Worm (Caenorhabditis elegans): Measurements from ENCODE around the gene Y24F12A.1.

Y24F12A.1 gene

ce11 chrIV:11604909-11605308 is at the start of gene Y24F12A.1, which contains the start of gene ragc-1:
Gene Y24F12A.1, plus strand, starts transcription at chrIV:11605254.
Gene ragc-1, minus strand, starts transcription at chrIV:11604933.
- no peak for TF ChIP-seq nhr-84 (tag; optimal IDR thresholded peaks at IDR 0.05)
- TF ChIP-seq skn-1 (tag; optimal IDR thresholded peaks at IDR 0.05): peak; percentile 54
- peak; percentile 26 for TF ChIP-seq vab-15 (tag; optimal IDR thresholded peaks at IDR 0.05)
- TF ChIP-seq lsy-2 (tag; optimal IDR thresholded peaks at IDR 0.05): peak; percentile 58 to 68
- TF ChIP-seq aly-2 (tag; optimal IDR thresholded peaks at IDR 0.05): no peak
- peak; percentile 41 for TF ChIP-seq snu-23 (GFP tag; optimal IDR thresholded peaks at IDR 0.05)
- TF ChIP-seq lir-3 (tag; optimal IDR thresholded peaks at IDR 0.05; ENCODE audit: poor library complexity): peak; percentile 26
- TF ChIP-seq efl-1 (optimal IDR thresholded peaks at IDR 0.05): peak; percentile 28 to 48
- peak; percentile 53 to 92 for TF ChIP-seq efl-1 (GFP tag; optimal IDR thresholded peaks at IDR 0.05 in 1 of 2)
- TF ChIP-seq xbp-1 (tag; optimal IDR thresholded peaks at IDR 0.05): peak; percentile 42
- TF ChIP-seq nhr-71 (tag; optimal IDR thresholded peaks at IDR 0.05): peak; percentile 52
- no peak for TF ChIP-seq ztf-4 (tag; optimal IDR thresholded peaks at IDR 0.05)
- TF ChIP-seq hlh-4 (tag; optimal IDR thresholded peaks at IDR 0.05): no peak
- TF ChIP-seq isw-1 (GFP tag; IDR thresholded peaks at IDR 0.05): no peak
- TF ChIP-seq lin-15B (tag; optimal IDR thresholded peaks at IDR 0.05): peak; percentile 13
- TF ChIP-seq blmp-1 (tag; optimal IDR thresholded peaks at IDR 0.05): peak; percentile 58
- TF ChIP-seq swsn-7 (tag; optimal IDR thresholded peaks at IDR 0.05): peak; percentile 39
- TF ChIP-seq elt-3 (tag; optimal IDR thresholded peaks at IDR 0.05): peak in 1 of 6 experiments; percentile 66
- peak; percentile 61 for TF ChIP-seq unc-130 (tag; optimal IDR thresholded peaks at IDR 0.05)
- TF ChIP-seq lin-35 (GFP tag; optimal IDR thresholded peaks at IDR 0.05): peak; percentile 29 to 61
- TF ChIP-seq dpl-1 (GFP tag; optimal IDR thresholded peaks at IDR 0.05): peak; percentile 28 to 64 (median 44)
- peak; percentile 53 for TF ChIP-seq C16A3.4 (tag; optimal IDR thresholded peaks at IDR 0.05)
- TF ChIP-seq unc-86 (tag; optimal IDR thresholded peaks at IDR 0.05): no peak
- TF ChIP-seq unc-98 (GFP tag; IDR thresholded peaks at IDR 0.05): no peak
- peak; percentile 55 for TF ChIP-seq lin-14 (GFP tag; optimal IDR thresholded peaks at IDR 0.05)
- TF ChIP-seq mep-1 (tag; optimal IDR thresholded peaks at IDR 0.05): peak; percentile 38
- peak; percentile 34 for TF ChIP-seq dsc-1 (tag; optimal IDR thresholded peaks at IDR 0.05)
- TF ChIP-seq hpl-2 (GFP tag; optimal IDR thresholded peaks at IDR 0.05): no peak
- peak; percentile 47 for TF ChIP-seq nhr-20 (tag; optimal IDR thresholded peaks at IDR 0.05)
- TF ChIP-seq nhr-90 (tag; optimal IDR thresholded peaks at IDR 0.05; ENCODE audit: poor library complexity): peak; percentile 51
- no peak for TF ChIP-seq unc-62 (GFP tag; optimal IDR thresholded peaks at IDR 0.05)
- TF ChIP-seq zip-4 (GFP tag; optimal IDR thresholded peaks at IDR 0.05): no peak
- TF ChIP-seq ceh-82 (tag; optimal IDR thresholded peaks at IDR 0.05): peak in 2 of 3 experiments; percentile 26 to 46
- TF ChIP-seq pax-3 (tag; optimal IDR thresholded peaks at IDR 0.05): no peak
- TF ChIP-seq fkh-4 (tag; optimal IDR thresholded peaks at IDR 0.05; ENCODE audit: borderline replicate concordance): no peak
- peak; percentile 24 for TF ChIP-seq tbx-2 (tag; optimal IDR thresholded peaks at IDR 0.05)
- peak; percentile 30 for TF ChIP-seq nhr-19 (GFP tag; conservative IDR thresholded peaks at IDR 0.05)
- no peak for TF ChIP-seq ets-5 (GFP tag; IDR thresholded peaks at IDR 0.05)
- TF ChIP-seq rnt-1 (tag; optimal IDR thresholded peaks at IDR 0.05): peak; percentile 48
- TF ChIP-seq fkh-8 (tag; optimal IDR thresholded peaks at IDR 0.05): peak; percentile 22
- TF ChIP-seq F16B12.6 (tag; optimal IDR thresholded peaks at IDR 0.05): no peak
- TF ChIP-seq mdl-1 (tag; optimal IDR thresholded peaks at IDR 0.05): peak in 1 of 2 experiments; percentile 71
- TF ChIP-seq fos-1 (tag; optimal IDR thresholded peaks at IDR 0.05): no peak
- peak; percentile 41 for TF ChIP-seq nhr-47 (tag; optimal IDR thresholded peaks at IDR 0.05)
- no peak for TF ChIP-seq hlh-17 (GFP tag; optimal IDR thresholded peaks at IDR 0.05; ENCODE audit: borderline replicate concordance)
